Fruit fly (Drosophila melanogaster) whole organism, adult: ENCODE results near the gene CG15209.

ENCODE experiments used
- CG1620 ChIP-seq: fragments of 200-800 bp; sonication (Bioruptor generic); optimal IDR thresholded peaks from 2 replicates; lab custom pipeline; 2016; ENCODE audit warnings: missing biosample characterization, missing genetic modification characterization
- Crg-1 ChIP-seq: fragments of 200-800 bp; sonication (Bioruptor generic); optimal IDR thresholded peaks from 2 replicates; lab custom pipeline; 2016; ENCODE audit warnings: missing biosample characterization, missing genetic modification characterization
- bab1 ChIP-seq: fragments of 200-800 bp; sonication (Bioruptor generic); optimal IDR thresholded peaks from 3 replicates; lab custom pipeline; 2019; ENCODE audit warnings: missing biosample characterization, mild to moderate bottlenecking, missing genetic modification characterization, moderate library complexity
- kay ChIP-seq: fragments of 200-800 bp; sonication (Bioruptor generic); peaks from one replicate; lab custom pipeline; 2016; ENCODE audit warnings: missing biosample characterization, missing genetic modification characterization, borderline replicate concordance
- ovo ChIP-seq: fragments of 200-800 bp; sonication (Bioruptor generic); optimal IDR thresholded peaks from 2 replicates; lab custom pipeline; 2016; ENCODE audit warnings: missing biosample characterization, missing genetic modification characterization
- pad ChIP-seq: fragments of 200-800 bp; sonication (Bioruptor generic); optimal IDR thresholded peaks from 3 replicates; lab custom pipeline; 2017; ENCODE audit warnings: missing biosample characterization, missing genetic modification characterization, mild to moderate bottlenecking, moderate library complexity, missing genetic modification reagents
- toe ChIP-seq: fragments of 200-800 bp; sonication (Bioruptor generic); optimal IDR thresholded peaks from 2 replicates; lab custom pipeline; 2016; ENCODE audit warnings: missing biosample characterization, missing genetic modification characterization

DNA sequence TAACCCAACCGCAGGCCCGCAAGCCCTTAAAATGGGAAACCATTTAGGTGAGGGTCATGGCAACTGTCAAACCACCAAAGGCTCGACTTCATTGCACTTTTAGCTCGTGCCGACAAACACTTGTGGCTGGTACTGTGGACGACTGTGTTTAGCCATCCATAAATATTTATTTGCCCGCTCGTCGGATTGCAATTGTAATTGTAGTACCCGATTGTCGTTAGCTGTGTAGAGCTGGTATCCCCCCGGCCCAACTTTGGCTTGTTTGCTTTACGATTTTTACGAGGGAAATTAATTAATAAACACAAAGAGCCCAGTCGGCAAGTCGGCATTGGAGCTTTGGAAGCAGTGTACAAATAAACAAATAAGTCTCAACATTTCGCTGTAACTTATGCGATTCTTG lies 3.3 kb downstream of the CG15209 start:
- TF ChIP-seq pad (GFP tag; lab: Kevin White, UChicago) (peak; percentile 21), ovo (GFP tag; lab: Kevin White, UChicago) (no peak), kay (GFP tag; lab: Kevin White, UChicago) (no peak), CG1620 (GFP tag; lab: Kevin White, UChicago) (no peak), toe (GFP tag; lab: Kevin White, UChicago) (no peak), bab1 (GFP tag; lab: Kevin White, UChicago) (no peak), Crg-1 (GFP tag; lab: Kevin White, UChicago) (no peak)
